Worm (Caenorhabditis elegans) whole organism, L1 larva: Measurements from ENCODE around the gene M110.8.

Experiments used
- C04F5.9 ChIP-seq: sonication (generic microtip); optimal IDR thresholded peaks from 2 replicates; lab custom pipeline; 2016; ENCODE audit warnings: missing genetic modification characterization, missing compliant biosample characterization
- C34B4.2 ChIP-seq: sonication (generic microtip); optimal IDR thresholded peaks from 2 replicates; lab custom pipeline; 2017; ENCODE audit warnings: mild to moderate bottlenecking, missing genetic modification characterization, missing compliant biosample characterization
- Y116A8C.19 ChIP-seq: sonication (generic microtip); optimal IDR thresholded peaks from 2 replicates; lab custom pipeline; 2016; ENCODE audit warnings: missing compliant biosample characterization, missing genetic modification characterization, borderline replicate concordance
- aly-2 ChIP-seq: fragments of 150-350 bp; optimal IDR thresholded peaks from 2 replicates; lab custom pipeline; 2014; ENCODE audit warnings: missing biosample characterization, missing genetic modification characterization
- blmp-1 ChIP-seq: fragments of 150-350 bp; optimal IDR thresholded peaks from 2 replicates; lab custom pipeline; 2014; ENCODE audit warnings: missing biosample characterization, missing genetic modification characterization
- ceh-8 ChIP-seq: fragments of 200-800 bp; sonication (Bioruptor generic); optimal IDR thresholded peaks from 2 replicates; lab custom pipeline; 2018; ENCODE audit warnings: mild to moderate bottlenecking, missing genetic modification characterization, moderate library complexity, missing compliant biosample characterization
- ceh-82 ChIP-seq, 3 experiments: fragments of 150-350 bp in 1 of 3; sonication (generic microtip) in 2 of 3; optimal IDR thresholded peaks; 2 replicates each; lab custom pipeline; 2014 to 2017; ENCODE audit warnings: missing biosample characterization in 3 of 3, missing genetic modification characterization in 3 of 3
- elt-2 ChIP-seq: sonication (generic microtip); optimal IDR thresholded peaks from 2 replicates; lab custom pipeline; 2016; ENCODE audit warnings: missing genetic modification characterization, mild to moderate bottlenecking, inconsistent platforms, missing compliant biosample characterization, missing genetic modification reagents
- elt-3 ChIP-seq, 6 experiments: fragments of 150-350 bp in 1 of 6; sonication (generic microtip); optimal IDR thresholded peaks; 2 replicates each; lab custom pipeline; 2017 to 2018; ENCODE audit warnings: missing biosample characterization in 6 of 6, missing genetic modification characterization in 6 of 6, inconsistent platforms in 1 of 6
- ets-5 ChIP-seq: fragments of 200-800 bp; sonication (Bioruptor generic); IDR thresholded peaks from 2 replicates; pipeline ENCODE4 v1.3.6; 2022; ENCODE audit warnings: missing genetic modification characterization, missing compliant biosample characterization
- fkh-10 ChIP-seq: sonication (generic microtip); optimal IDR thresholded peaks from 2 replicates; lab custom pipeline; 2017; ENCODE audit warnings: missing biosample characterization, missing genetic modification reagents, missing genetic modification characterization
- fkh-4 ChIP-seq: sonication (generic microtip); optimal IDR thresholded peaks from 2 replicates; lab custom pipeline; 2016; ENCODE audit warnings: missing compliant biosample characterization, missing genetic modification characterization, borderline replicate concordance
- fkh-8 ChIP-seq: sonication (generic microtip); optimal IDR thresholded peaks from 2 replicates; lab custom pipeline; 2016; ENCODE audit warnings: mild to moderate bottlenecking, missing genetic modification characterization, missing compliant biosample characterization
- fos-1 ChIP-seq: fragments of 150-350 bp; optimal IDR thresholded peaks from 2 replicates; lab custom pipeline; 2014; ENCODE audit warnings: missing biosample characterization, missing genetic modification characterization
- grh-1 ChIP-seq: fragments of 200-800 bp; sonication (Bioruptor generic); IDR thresholded peaks from 2 replicates; pipeline ENCODE4 v1.3.6; 2022; ENCODE audit warnings: missing genetic modification reagents, missing genetic modification characterization, missing compliant biosample characterization
- hlh-17 ChIP-seq: fragments of 200-800 bp; sonication (Bioruptor generic); optimal IDR thresholded peaks from 2 replicates; lab custom pipeline; 2018; ENCODE audit warnings: missing genetic modification characterization, mild to moderate bottlenecking, missing compliant biosample characterization, moderate library complexity, borderline replicate concordance
- hlh-4 ChIP-seq: sonication (generic microtip); optimal IDR thresholded peaks from 2 replicates; lab custom pipeline; 2016; ENCODE audit warnings: mild to moderate bottlenecking, missing genetic modification characterization, missing compliant biosample characterization
- irx-1 ChIP-seq: sonication (generic microtip); optimal IDR thresholded peaks from 2 replicates; lab custom pipeline; 2016; ENCODE audit warnings: missing genetic modification characterization, missing compliant biosample characterization
- lin-13 ChIP-seq: fragments of 150-350 bp; optimal IDR thresholded peaks from 2 replicates; lab custom pipeline; 2014; ENCODE audit warnings: missing biosample characterization, missing genetic modification reagents, missing genetic modification characterization
- lin-14 ChIP-seq: fragments of 200-800 bp; sonication (Bioruptor generic); optimal IDR thresholded peaks from 2 replicates; lab custom pipeline; 2018; ENCODE audit warnings: mild to moderate bottlenecking, missing genetic modification characterization, moderate library complexity, missing compliant biosample characterization
- lin-15B ChIP-seq: fragments of 150-350 bp; sonication (generic microtip); optimal IDR thresholded peaks from 3 replicates; lab custom pipeline; 2014; ENCODE audit warnings: missing biosample characterization, missing genetic modification characterization
- lin-39 ChIP-seq: fragments of 150-350 bp; optimal IDR thresholded peaks from 2 replicates; lab custom pipeline; 2014; ENCODE audit warnings: missing biosample characterization, missing genetic modification reagents, missing genetic modification characterization
- lir-3 ChIP-seq: sonication (generic microtip); optimal IDR thresholded peaks from 2 replicates; lab custom pipeline; 2016; ENCODE audit warnings: mild to moderate bottlenecking, missing genetic modification characterization, moderate library complexity, missing compliant biosample characterization; ENCODE audit not compliant: poor library complexity
- lsy-2 ChIP-seq, 2 experiments: fragments of 150-350 bp; optimal IDR thresholded peaks; 2 replicates each; lab custom pipeline; 2014; ENCODE audit warnings: missing biosample characterization in 2 of 2, missing genetic modification characterization in 2 of 2
- mab-9 ChIP-seq: fragments of 200-800 bp; sonication (Bioruptor generic); IDR thresholded peaks from 2 replicates; pipeline ENCODE4 v1.3.6; 2022; ENCODE audit warnings: missing genetic modification reagents, missing genetic modification characterization, missing compliant biosample characterization
- mdl-1 ChIP-seq, 2 experiments: fragments of 150-350 bp; optimal IDR thresholded peaks; 2 replicates each; lab custom pipeline; 2014 to 2017; ENCODE audit warnings: missing biosample characterization in 2 of 2, missing genetic modification characterization in 2 of 2, inconsistent platforms in 1 of 2
- nhr-11 ChIP-seq: fragments of 150-350 bp; optimal IDR thresholded peaks from 2 replicates; lab custom pipeline; 2014; ENCODE audit warnings: missing biosample characterization, missing genetic modification characterization
- nhr-20 ChIP-seq: sonication (generic microtip); optimal IDR thresholded peaks from 2 replicates; lab custom pipeline; 2016; ENCODE audit warnings: mild to moderate bottlenecking, missing genetic modification characterization, missing compliant biosample characterization
- nhr-47 ChIP-seq: sonication (generic microtip); optimal IDR thresholded peaks from 2 replicates; lab custom pipeline; 2016; ENCODE audit warnings: mild to moderate bottlenecking, missing genetic modification characterization, moderate library complexity, missing compliant biosample characterization
- nhr-76 ChIP-seq: sonication (generic microtip); optimal IDR thresholded peaks from 2 replicates; lab custom pipeline; 2017; ENCODE audit warnings: missing biosample characterization, missing genetic modification characterization
- nhr-77 ChIP-seq: fragments of 150-350 bp; optimal IDR thresholded peaks from 2 replicates; lab custom pipeline; 2014; ENCODE audit warnings: missing biosample characterization, missing genetic modification characterization
- nhr-84 ChIP-seq: sonication (generic microtip); optimal IDR thresholded peaks from 2 replicates; lab custom pipeline; 2017; ENCODE audit warnings: missing biosample characterization, missing genetic modification characterization
- nhr-85 ChIP-seq: sonication (generic microtip); peaks from one replicate; lab custom pipeline; 2016; ENCODE audit warnings: missing genetic modification characterization, inconsistent platforms, missing compliant biosample characterization
- pag-3 ChIP-seq: sonication (generic microtip); optimal IDR thresholded peaks from 2 replicates; lab custom pipeline; 2017; ENCODE audit warnings: missing genetic modification characterization, mild to moderate bottlenecking, missing compliant biosample characterization, antibody characterized with exemption, borderline replicate concordance; ENCODE audit not compliant: insufficient read depth
- rnt-1 ChIP-seq: sonication (generic microtip); optimal IDR thresholded peaks from 2 replicates; lab custom pipeline; 2016; ENCODE audit warnings: mild to moderate bottlenecking, missing genetic modification characterization, moderate library complexity, missing compliant biosample characterization
- skn-1 ChIP-seq: fragments of 150-350 bp; optimal IDR thresholded peaks from 2 replicates; lab custom pipeline; 2014; ENCODE audit warnings: missing biosample characterization, missing genetic modification characterization
- snpc-4 ChIP-seq: fragments of 150-350 bp; optimal IDR thresholded peaks from 2 replicates; lab custom pipeline; 2014; ENCODE audit warnings: missing biosample characterization, missing genetic modification characterization
- sptf-1 ChIP-seq: fragments of 150-350 bp; optimal IDR thresholded peaks from 2 replicates; lab custom pipeline; 2014; ENCODE audit warnings: missing biosample characterization, missing genetic modification characterization
- swsn-7 ChIP-seq: sonication (generic microtip); optimal IDR thresholded peaks from 2 replicates; lab custom pipeline; 2016; ENCODE audit warnings: missing genetic modification characterization, missing compliant biosample characterization
- tbx-2 ChIP-seq: sonication (generic microtip); optimal IDR thresholded peaks from 2 replicates; lab custom pipeline; 2016; ENCODE audit warnings: missing genetic modification characterization, missing compliant biosample characterization
- unc-62 ChIP-seq: fragments of 150-350 bp; optimal IDR thresholded peaks from 2 replicates; lab custom pipeline; 2014; ENCODE audit warnings: missing biosample characterization, missing genetic modification reagents, missing genetic modification characterization
- unc-86 ChIP-seq: sonication (generic microtip); optimal IDR thresholded peaks from 2 replicates; lab custom pipeline; 2016; ENCODE audit warnings: missing genetic modification characterization, missing compliant biosample characterization
- xbp-1 ChIP-seq: sonication (generic microtip); optimal IDR thresholded peaks from 2 replicates; lab custom pipeline; 2016; ENCODE audit warnings: missing genetic modification characterization, missing compliant biosample characterization
- zag-1 ChIP-seq: fragments of 150-350 bp; optimal IDR thresholded peaks from 2 replicates; lab custom pipeline; 2014; ENCODE audit warnings: missing biosample characterization, missing genetic modification characterization

The M110.8 gene

ce11 chrII:8224623-8225022, 15.2 kb upstream of the M110.8 start:
- TF ChIP-seq elt-3 (tag; optimal IDR thresholded peaks at IDR 0.05; lab: Kevin White, UChicago): peak in 1 of 6 experiments; percentile 4
- peak; percentile 23 for TF ChIP-seq lin-14
- TF ChIP-seq nhr-85 (tag; lab: Kevin White, UChicago): peak; percentile 6
- no peak for TF ChIP-seq unc-62 (GFP tag; lab: Kevin White, UChicago)
- TF ChIP-seq blmp-1 (tag; lab: Kevin White, UChicago): peak; percentile 85

- TF ChIP-seq unc-62 (GFP tag; lab: Kevin White, UChicago) (no peak), pag-3 (tag; lab: Kevin White, UChicago) (no peak), elt-3 (tag; optimal IDR thresholded peaks at IDR 0.05; lab: Kevin White, UChicago) (peak in 1 of 6 experiments; percentile 14), lin-13 (GFP tag; lab: Kevin White, UChicago) (no peak), blmp-1 (tag; lab: Kevin White, UChicago) (peak; percentile 78), ceh-8 (GFP tag; lab: Kevin White, UChicago) (peak; percentile 31)
- TF ChIP-seq, all 84 proteins: peak for 3
Observed at ce11 chrII:8223945-8224344, 14.6 kb upstream of the M110.8 start.

- peak; percentile 41 for TF ChIP-seq nhr-85 (tag; lab: Kevin White, UChicago)
- no peak for TF ChIP-seq lin-14
- TF ChIP-seq C34B4.2: no peak
Observed at ce11 chrII:8223422-8223821, 14.0 kb upstream of the M110.8 start.

ce11 chrII:8222309-8223065, 13.1 kb upstream of the M110.8 start, which contains the start of gene dab-1:
dab-1 (plus strand) TSS chrII:8222386.
- TF ChIP-seq hlh-17 (GFP tag; lab: Kevin White, UChicago) (no peak), hlh-4 (tag; lab: Kevin White, UChicago) (no peak), xbp-1 (tag; lab: Kevin White, UChicago) (no peak), C04F5.9 (tag; lab: Kevin White, UChicago) (no peak), swsn-7 (no peak), nhr-11 (tag; lab: Kevin White, UChicago) (no peak), fkh-10 (GFP tag; lab: Kevin White, UChicago) (no peak), lin-15B (no peak), unc-86 (tag; lab: Kevin White, UChicago) (no peak), elt-2 (tag; lab: Kevin White, UChicago) (no peak), nhr-84 (tag; lab: Kevin White, UChicago) (no peak), lin-14 (peak; percentile 73), nhr-47 (tag; lab: Kevin White, UChicago) (no peak), mab-9 (GFP tag; lab: Robert Waterston, UW) (no peak), aly-2 (tag; lab: Kevin White, UChicago) (no peak), lin-39 (no peak), nhr-77 (tag; lab: Kevin White, UChicago) (no peak), tbx-2 (tag; lab: Kevin White, UChicago) (peak; percentile 0), skn-1 (tag; lab: Kevin White, UChicago) (no peak), Y116A8C.19 (tag; lab: Kevin White, UChicago) (no peak), mdl-1 (tag; optimal IDR thresholded peaks at IDR 0.05; lab: Kevin White, UChicago) (peak in 1 of 2 experiments; percentile 73), ceh-8 (GFP tag; lab: Kevin White, UChicago) (no peak), snpc-4 (tag; lab: Kevin White, UChicago) (no peak), zag-1 (tag; lab: Kevin White, UChicago) (no peak), lir-3 (no peak), lsy-2 (tag; optimal IDR thresholded peaks at IDR 0.05; lab: Kevin White, UChicago) (peak in 1 of 2 experiments; percentile 51), nhr-76 (tag; lab: Kevin White, UChicago) (no peak), rnt-1 (tag; lab: Kevin White, UChicago) (peak; percentile 12), blmp-1 (tag; lab: Kevin White, UChicago) (peak; percentile 91), fkh-8 (tag; lab: Kevin White, UChicago) (no peak), ceh-82 (tag; optimal IDR thresholded peaks at IDR 0.05; lab: Kevin White, UChicago) (peak in 1 of 3 experiments; percentile 30), grh-1 (no peak), irx-1 (tag; lab: Kevin White, UChicago) (no peak), ets-5 (GFP tag; lab: Robert Waterston, UW) (no peak), fos-1 (no peak), fkh-4 (tag; lab: Kevin White, UChicago) (no peak), sptf-1 (tag; lab: Kevin White, UChicago) (no peak), nhr-20 (tag; lab: Kevin White, UChicago) (peak; percentile 37)
